Worm (Caenorhabditis elegans) whole organism, young adult: Measurements from ENCODE around the gene hum-8.
A peak's percentile ranks its signal among the peaks of the same experiment; 100 is the strongest.

ENCODE experiments used
- B0261.1 ChIP-seq: sonication (generic microtip); optimal IDR thresholded peaks from 2 replicates; lab custom pipeline; 2016; ENCODE audit warnings: mild to moderate bottlenecking, missing genetic modification characterization, moderate library complexity, missing compliant biosample characterization
- B0336.3 ChIP-seq: fragments of 200-800 bp; sonication (Bioruptor generic); IDR thresholded peaks from 2 replicates; pipeline ENCODE4 v1.3.6; 2022; ENCODE audit warnings: missing genetic modification characterization, missing compliant biosample characterization
- F10E7.11 ChIP-seq: sonication (generic microtip); optimal IDR thresholded peaks from 2 replicates; lab custom pipeline; 2017; ENCODE audit warnings: mild to moderate bottlenecking, missing genetic modification characterization, moderate library complexity, missing compliant biosample characterization
- F23B12.7 ChIP-seq: sonication (generic microtip); optimal IDR thresholded peaks from 2 replicates; lab custom pipeline; 2017; ENCODE audit warnings: missing genetic modification characterization, mild to moderate bottlenecking, missing compliant biosample characterization, antibody characterized with exemption, moderate library complexity; ENCODE audit not compliant: insufficient read depth
- F33H1.4 ChIP-seq: fragments of 200-800 bp; sonication (Bioruptor generic); IDR thresholded peaks from 2 replicates; pipeline ENCODE4 v1.3.6; 2022; ENCODE audit warnings: missing genetic modification reagents, missing genetic modification characterization, missing compliant biosample characterization
- F49E8.2 ChIP-seq: sonication (generic microtip); optimal IDR thresholded peaks from 3 replicates; lab custom pipeline; 2017; ENCODE audit warnings: missing genetic modification characterization, mild to moderate bottlenecking, missing compliant biosample characterization, antibody characterized with exemption, moderate library complexity; ENCODE audit not compliant: insufficient read depth
- K11D2.4 ChIP-seq: fragments of 200-800 bp; sonication (Bioruptor generic); IDR thresholded peaks from 2 replicates; pipeline ENCODE4 v1.3.6; 2022; ENCODE audit warnings: missing genetic modification reagents, missing genetic modification characterization, missing compliant biosample characterization
- T26A5.8 ChIP-seq: sonication (generic microtip); optimal IDR thresholded peaks from 2 replicates; lab custom pipeline; 2016; ENCODE audit warnings: missing genetic modification characterization, missing compliant biosample characterization
- akir-1 ChIP-seq: fragments of 200-800 bp; sonication (Bioruptor generic); optimal IDR thresholded peaks from 2 replicates; lab custom pipeline; 2018; ENCODE audit warnings: mild to moderate bottlenecking, missing genetic modification characterization, moderate library complexity, missing compliant biosample characterization
- aptf-2 ChIP-seq: fragments of 200-800 bp; sonication (Bioruptor generic); conservative IDR thresholded peaks from 2 replicates; pipeline ENCODE4 v1.3.6; 2022; ENCODE audit warnings: missing genetic modification reagents, missing genetic modification characterization, missing compliant biosample characterization
- bed-2 ChIP-seq: fragments of 200-800 bp; sonication (Bioruptor generic); IDR thresholded peaks from 2 replicates; pipeline ENCODE4 v1.3.6; 2022; ENCODE audit warnings: missing genetic modification reagents, missing genetic modification characterization, missing compliant biosample characterization
- ccch-3 ChIP-seq: fragments of 200-800 bp; sonication (Bioruptor generic); optimal IDR thresholded peaks from 2 replicates; lab custom pipeline; 2018; ENCODE audit warnings: mild to moderate bottlenecking, missing genetic modification characterization, missing compliant biosample characterization
- ceh-40 ChIP-seq: fragments of 200-800 bp; sonication (Bioruptor generic); IDR thresholded peaks from 2 replicates; pipeline ENCODE4 v1.3.6; 2022; ENCODE audit warnings: missing genetic modification characterization, missing compliant biosample characterization
- chd-7 ChIP-seq: sonication (generic microtip); optimal IDR thresholded peaks from 2 replicates; lab custom pipeline; 2016; ENCODE audit warnings: mild to moderate bottlenecking, missing genetic modification characterization, moderate library complexity, missing compliant biosample characterization
- efl-1 ChIP-seq: fragments of 150-350 bp; optimal IDR thresholded peaks from 2 replicates; lab custom pipeline; 2014; ENCODE audit warnings: missing biosample characterization, missing genetic modification reagents, missing genetic modification characterization
- egrh-3 ChIP-seq: fragments of 200-800 bp; sonication (Bioruptor generic); IDR thresholded peaks from 2 replicates; pipeline ENCODE4 v1.3.6; 2022; ENCODE audit warnings: missing genetic modification reagents, missing genetic modification characterization, missing compliant biosample characterization
- fkh-3 ChIP-seq: sonication (generic microtip); optimal IDR thresholded peaks from 2 replicates; lab custom pipeline; 2016; ENCODE audit warnings: mild to moderate bottlenecking, missing genetic modification characterization, missing compliant biosample characterization
- hmg-1.2 ChIP-seq: fragments of 200-800 bp; sonication (Bioruptor generic); IDR thresholded peaks from 2 replicates; pipeline ENCODE4 v1.3.6; 2022; ENCODE audit warnings: missing genetic modification reagents, missing genetic modification characterization, missing compliant biosample characterization
- let-607 ChIP-seq, 2 experiments: fragments of 200-800 bp in 1 of 2; sonication (Bioruptor generic) in 1 of 2; sonication (generic microtip) in 1 of 2; optimal IDR thresholded peaks; 2 replicates each; lab custom pipeline; 2016 to 2018; ENCODE audit warnings: mild to moderate bottlenecking in 2 of 2, missing compliant biosample characterization in 2 of 2, missing genetic modification characterization in 2 of 2, moderate library complexity in 2 of 2, missing genotype in 1 of 2
- lin-26 ChIP-seq: fragments of 200-800 bp; sonication (Bioruptor generic); IDR thresholded peaks from 2 replicates; pipeline ENCODE4 v1.3.6; 2022; ENCODE audit warnings: missing genetic modification reagents, missing genetic modification characterization, missing compliant biosample characterization
- lin-35 ChIP-seq, 3 experiments: fragments of 150-350 bp in 2 of 3; sonication (generic microtip) in 1 of 3; optimal IDR thresholded peaks; 2 replicates each; lab custom pipeline; 2014 to 2018; ENCODE audit warnings: missing biosample characterization in 3 of 3, missing genetic modification characterization in 3 of 3, missing genetic modification reagents in 3 of 3
- lsl-1 ChIP-seq: fragments of 200-800 bp; sonication (Bioruptor generic); optimal IDR thresholded peaks from 2 replicates; lab custom pipeline; 2018; ENCODE audit warnings: mild to moderate bottlenecking, missing genetic modification characterization, moderate library complexity, missing compliant biosample characterization
- lsy-27 ChIP-seq: sonication (generic microtip); optimal IDR thresholded peaks from 2 replicates; lab custom pipeline; 2017; ENCODE audit warnings: missing genetic modification characterization, mild to moderate bottlenecking, missing compliant biosample characterization, antibody characterized with exemption, missing genotype, borderline replicate concordance; ENCODE audit not compliant: insufficient read depth
- mcd-1 ChIP-seq: fragments of 200-800 bp; sonication (Bioruptor generic); IDR thresholded peaks from 2 replicates; pipeline ENCODE4 v1.3.6; 2022; ENCODE audit warnings: missing genetic modification reagents, missing genetic modification characterization, missing compliant biosample characterization
- mel-28 ChIP-seq: sonication (generic microtip); optimal IDR thresholded peaks from 2 replicates; lab custom pipeline; 2016; ENCODE audit warnings: borderline replicate concordance, mild to moderate bottlenecking, missing genetic modification characterization, missing compliant biosample characterization
- pbrm-1 ChIP-seq: fragments of 200-800 bp; sonication (Bioruptor generic); IDR thresholded peaks from 2 replicates; pipeline ENCODE4 v1.3.6; 2022; ENCODE audit warnings: missing genetic modification reagents, missing genetic modification characterization, missing compliant biosample characterization
- pha-4 ChIP-seq: fragments of 150-350 bp; sonication (generic microtip); optimal IDR thresholded peaks from 2 replicates; lab custom pipeline; 2014; ENCODE audit warnings: missing biosample characterization, missing genetic modification reagents, missing genetic modification characterization
- snpc-1.1 ChIP-seq: sonication (generic microtip); optimal IDR thresholded peaks from 2 replicates; lab custom pipeline; 2017; ENCODE audit warnings: missing genetic modification characterization, mild to moderate bottlenecking, missing compliant biosample characterization, antibody characterized with exemption, moderate library complexity, missing genotype, missing genetic modification reagents; ENCODE audit not compliant: insufficient read depth
- snpc-4 ChIP-seq, 5 experiments: fragments of 150-350 bp in 1 of 5; sonication (generic microtip) in 4 of 5; optimal IDR thresholded peaks; 2 replicates each; lab custom pipeline; 2014 to 2018; ENCODE audit warnings: missing genetic modification characterization in 5 of 5, missing biosample characterization in 3 of 5, antibody characterized with exemption in 2 of 5, mild to moderate bottlenecking in 2 of 5, missing compliant biosample characterization in 2 of 5, missing genotype in 2 of 5, moderate library complexity in 2 of 5, missing genetic modification reagents in 1 of 5
- tbx-9 ChIP-seq: sonication (generic microtip); optimal IDR thresholded peaks from 2 replicates; lab custom pipeline; 2016; ENCODE audit warnings: borderline replicate concordance, missing genetic modification characterization, inconsistent platforms, missing compliant biosample characterization
- tlf-1 ChIP-seq: fragments of 200-800 bp; sonication (Bioruptor generic); optimal IDR thresholded peaks from 2 replicates; lab custom pipeline; 2018; ENCODE audit warnings: mild to moderate bottlenecking, missing genetic modification characterization, missing compliant biosample characterization
- zfh-2 ChIP-seq: fragments of 200-800 bp; sonication (Bioruptor generic); conservative IDR thresholded peaks from 2 replicates; pipeline ENCODE4 v1.3.6; 2022; ENCODE audit warnings: missing genetic modification reagents, missing genetic modification characterization, missing compliant biosample characterization
- ztf-18 ChIP-seq: sonication (generic microtip); optimal IDR thresholded peaks from 2 replicates; lab custom pipeline; 2016; ENCODE audit warnings: missing genotype, mild to moderate bottlenecking, missing genetic modification characterization, missing compliant biosample characterization
- ztf-28 ChIP-seq: fragments of 200-800 bp; sonication (Bioruptor generic); IDR thresholded peaks from 2 replicates; pipeline ENCODE4 v1.3.6; 2022; ENCODE audit warnings: missing genetic modification reagents, missing genetic modification characterization, missing compliant biosample characterization
- ztf-6 ChIP-seq: fragments of 200-800 bp; sonication (Bioruptor generic); IDR thresholded peaks from 2 replicates; pipeline ENCODE4 v1.3.6; 2022; ENCODE audit warnings: missing genetic modification reagents, missing genetic modification characterization, missing compliant biosample characterization

hum-8 gene

DNA sequence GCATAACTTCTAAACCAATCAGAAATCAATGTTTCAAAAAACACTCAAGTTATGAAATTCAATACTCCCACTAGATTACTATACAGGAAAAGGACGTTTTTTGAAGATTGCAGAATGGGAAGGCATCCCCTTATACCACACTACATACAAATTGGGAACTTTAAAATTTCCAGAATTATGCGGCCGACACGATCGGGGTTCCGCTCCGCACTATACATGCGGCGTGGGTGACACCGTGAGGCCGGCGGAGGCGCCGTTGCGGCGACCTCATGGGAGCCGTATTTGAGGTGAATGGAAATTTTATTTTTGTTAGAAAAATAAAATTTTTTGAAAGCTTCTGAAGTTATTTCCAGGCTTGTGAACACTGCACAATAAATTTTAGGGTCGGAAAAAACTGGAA is 28.0 kb upstream of the hum-8 start:
- TF ChIP-seq let-607 (tag; optimal IDR thresholded peaks at IDR 0.05; lab: Kevin White, UChicago) (no peak), hmg-1.2 (GFP tag; lab: Robert Waterston, UW) (peak; percentile 54), lsy-27 (no peak), mcd-1 (GFP tag; lab: Robert Waterston, UW) (0 out of 2 replicates have a peak, but pooled peaks have one; percentile 11), efl-1 (no peak), snpc-1.1 (tag; lab: Kevin White, UChicago) (peak; percentile 52), snpc-4 (GFP tag; optimal IDR thresholded peaks at IDR 0.05; lab: Kevin White, UChicago) (no peak), snpc-4 (tag; optimal IDR thresholded peaks at IDR 0.05; lab: Kevin White, UChicago) (peak in 1 of 4 experiments; percentile 76)

DNA sequence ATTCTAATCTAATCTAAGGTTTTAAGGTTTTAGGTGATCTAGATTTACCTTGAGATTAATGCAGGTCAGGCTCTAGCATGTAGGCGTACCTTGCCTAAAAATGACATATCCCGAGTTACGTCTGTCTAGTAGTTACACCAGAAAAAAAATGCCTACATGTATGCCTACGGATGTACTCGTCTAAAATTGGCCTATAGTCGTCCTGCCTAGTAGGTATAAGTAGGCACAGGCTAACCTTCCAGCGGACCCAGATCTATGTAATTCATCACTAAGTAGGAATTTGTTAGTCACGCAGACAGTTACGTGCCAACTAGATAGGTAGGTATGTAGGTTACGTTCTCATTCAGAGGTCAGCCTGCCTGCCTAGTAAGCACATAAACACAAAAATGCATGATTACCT is 26.9 kb upstream of the hum-8 start:
- TF ChIP-seq lsl-1 (GFP tag; lab: Kevin White, UChicago) (no peak), tbx-9 (tag; lab: Kevin White, UChicago) (no peak), F23B12.7 (no peak), F49E8.2 (tag; lab: Kevin White, UChicago) (no peak), mel-28 (no peak), akir-1 (no peak), ztf-6 (no peak)

DNA sequence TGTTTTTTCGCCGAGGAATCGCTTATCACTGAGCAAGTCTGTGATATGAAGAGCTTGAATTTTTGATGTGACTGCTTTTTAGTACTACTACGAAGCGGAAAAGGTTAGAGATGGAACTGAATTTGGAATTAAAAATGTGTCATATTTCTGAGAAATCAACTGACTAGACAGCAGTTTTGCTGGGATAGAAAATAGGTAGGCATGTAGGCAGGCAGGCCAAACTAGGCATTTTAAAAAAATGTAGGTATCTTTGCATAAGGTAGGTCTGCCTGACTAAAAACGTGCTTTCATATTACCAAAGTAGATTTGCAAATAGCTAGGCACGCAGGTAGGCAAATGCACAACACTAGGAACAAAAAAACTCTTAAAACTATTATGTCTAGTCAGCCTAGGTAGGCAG is 26.2 kb upstream of the hum-8 start:
- no peak for TF ChIP-seq fkh-3
- no peak for TF ChIP-seq lin-35 (GFP tag; optimal IDR thresholded peaks at IDR 0.05; lab: Kevin White, UChicago)
- no peak for TF ChIP-seq pha-4
- TF ChIP-seq B0336.3 (GFP tag; lab: Robert Waterston, UW) = no peak
- TF ChIP-seq ztf-18 (tag; lab: Kevin White, UChicago) = no peak
- TF ChIP-seq F10E7.11 (tag; lab: Kevin White, UChicago) = no peak
- no peak for TF ChIP-seq aptf-2 (GFP tag; lab: Robert Waterston, UW)
- no peak for TF ChIP-seq egrh-3 (GFP tag; lab: Robert Waterston, UW)
- no peak for TF ChIP-seq K11D2.4 (GFP tag; lab: Robert Waterston, UW)
- TF ChIP-seq lin-26 (GFP tag; lab: Robert Waterston, UW) = no peak
- no peak for TF ChIP-seq F33H1.4
- no peak for TF ChIP-seq B0261.1
- TF ChIP-seq bed-2 (GFP tag; lab: Robert Waterston, UW) = no peak

DNA sequence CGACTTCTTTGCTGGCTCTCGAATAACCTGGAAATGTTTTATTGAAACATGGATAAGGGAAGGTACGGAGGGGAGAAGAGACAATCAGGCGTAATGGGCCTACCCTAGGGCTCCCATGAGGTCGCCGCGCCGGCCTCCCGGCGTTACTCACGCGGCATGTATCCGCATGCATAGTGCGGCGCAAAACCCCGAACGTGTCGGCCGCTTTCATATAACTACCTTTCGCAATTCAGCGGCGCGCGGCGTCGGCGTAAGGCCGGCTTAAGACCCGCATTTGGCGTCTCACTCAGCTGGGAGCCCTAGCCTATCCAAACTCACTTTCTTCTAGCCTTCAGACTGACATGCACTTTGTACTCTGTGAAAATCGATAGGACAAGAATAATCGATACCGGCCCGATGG is 21.7 kb upstream of the hum-8 start:
- no peak for TF ChIP-seq snpc-4 (GFP tag; optimal IDR thresholded peaks at IDR 0.05; lab: Kevin White, UChicago)
- TF ChIP-seq snpc-4 (tag; optimal IDR thresholded peaks at IDR 0.05; lab: Kevin White, UChicago) = peak in 3 of 4 experiments; percentile 6 to 82 (median 38)
- TF ChIP-seq ztf-28 (GFP tag; lab: Robert Waterston, UW) = 0 out of 2 replicates have a peak, but pooled peaks have one; percentile 43
- no peak for TF ChIP-seq T26A5.8
- TF ChIP-seq K11D2.4 (GFP tag; lab: Robert Waterston, UW) = 0 out of 2 replicates have a peak, but pooled peaks have one; percentile 50
- TF ChIP-seq ceh-40 (GFP tag; lab: Robert Waterston, UW) = no peak
- TF ChIP-seq snpc-1.1 (tag; lab: Kevin White, UChicago) = peak; percentile 56
- TF ChIP-seq pbrm-1 (GFP tag; lab: Robert Waterston, UW) = no peak
- TF ChIP-seq chd-7 (tag; lab: Kevin White, UChicago) = no peak
- no peak for TF ChIP-seq ccch-3
- no peak for TF ChIP-seq tlf-1 (GFP tag; lab: Kevin White, UChicago)
- peak; percentile 80 for TF ChIP-seq zfh-2 (GFP tag; lab: Robert Waterston, UW)
